Worm (Caenorhabditis elegans) whole organism, young adult: ENCODE measurements around the gene T25B2.4.

Source experiments
- B0019.2 ChIP-seq: fragments of 200-800 bp; sonication (Bioruptor generic); conservative IDR thresholded peaks from 2 replicates; pipeline ENCODE4 v1.3.6; 2022; ENCODE audit warnings: missing genetic modification reagents, missing genetic modification characterization, missing compliant biosample characterization
- B0336.3 ChIP-seq: fragments of 200-800 bp; sonication (Bioruptor generic); IDR thresholded peaks from 2 replicates; pipeline ENCODE4 v1.3.6; 2022; ENCODE audit warnings: missing genetic modification characterization, missing compliant biosample characterization
- D2030.7 ChIP-seq: fragments of 200-800 bp; sonication (Bioruptor generic); IDR thresholded peaks from 2 replicates; pipeline ENCODE4 v1.3.6; 2022; ENCODE audit warnings: missing genetic modification reagents, missing genetic modification characterization, missing compliant biosample characterization
- F49E8.2 ChIP-seq: sonication (generic microtip); optimal IDR thresholded peaks from 3 replicates; lab custom pipeline; 2017; ENCODE audit warnings: missing genetic modification characterization, mild to moderate bottlenecking, missing compliant biosample characterization, antibody characterized with exemption, moderate library complexity; ENCODE audit not compliant: insufficient read depth
- F55B11.4 ChIP-seq: sonication (generic microtip); optimal IDR thresholded peaks from 2 replicates; lab custom pipeline; 2016; ENCODE audit warnings: missing compliant biosample characterization, missing genetic modification characterization, borderline replicate concordance; ENCODE audit not compliant: insufficient read depth
- T26A5.8 ChIP-seq: sonication (generic microtip); optimal IDR thresholded peaks from 2 replicates; lab custom pipeline; 2016; ENCODE audit warnings: missing genetic modification characterization, missing compliant biosample characterization
- Y56A3A.18 ChIP-seq: fragments of 200-800 bp; sonication (Bioruptor generic); IDR thresholded peaks from 2 replicates; pipeline ENCODE4 v1.3.6; 2022; ENCODE audit warnings: missing genetic modification reagents, missing genetic modification characterization, missing compliant biosample characterization
- Y79H2A.3 ChIP-seq: fragments of 200-800 bp; sonication (Bioruptor generic); conservative IDR thresholded peaks from 2 replicates; pipeline ENCODE4 v1.3.6; 2022; ENCODE audit warnings: missing genetic modification reagents, missing genetic modification characterization, missing compliant biosample characterization
- Y95B8A.8 ChIP-seq: fragments of 200-800 bp; sonication (Bioruptor generic); IDR thresholded peaks from 2 replicates; pipeline ENCODE4 v1.3.6; 2022; ENCODE audit warnings: missing genetic modification reagents, missing genetic modification characterization, missing compliant biosample characterization
- aptf-3 ChIP-seq: fragments of 200-800 bp; sonication (Bioruptor generic); IDR thresholded peaks from 2 replicates; pipeline ENCODE4 v1.3.6; 2022; ENCODE audit warnings: missing genetic modification characterization, missing compliant biosample characterization
- atf-7 ChIP-seq: sonication (generic microtip); optimal IDR thresholded peaks from 2 replicates; lab custom pipeline; 2017; ENCODE audit warnings: mild to moderate bottlenecking, missing genetic modification characterization, missing compliant biosample characterization
- athp-1 ChIP-seq: sonication (generic microtip); optimal IDR thresholded peaks from 2 replicates; lab custom pipeline; 2017; ENCODE audit warnings: mild to moderate bottlenecking, missing genetic modification characterization, missing compliant biosample characterization
- attf-3 ChIP-seq: fragments of 200-800 bp; sonication (Bioruptor generic); conservative IDR thresholded peaks from 2 replicates; pipeline ENCODE4 v1.3.6; 2022; ENCODE audit warnings: missing genetic modification reagents, missing genetic modification characterization, missing compliant biosample characterization
- ccch-3 ChIP-seq: fragments of 200-800 bp; sonication (Bioruptor generic); optimal IDR thresholded peaks from 2 replicates; lab custom pipeline; 2018; ENCODE audit warnings: mild to moderate bottlenecking, missing genetic modification characterization, missing compliant biosample characterization
- cebp-2 ChIP-seq: fragments of 200-800 bp; sonication (Bioruptor generic); IDR thresholded peaks from 2 replicates; pipeline ENCODE4 v1.3.6; 2022; ENCODE audit warnings: missing genetic modification characterization, missing compliant biosample characterization
- ceh-79 ChIP-seq: sonication (generic microtip); optimal IDR thresholded peaks from 2 replicates; lab custom pipeline; 2017; ENCODE audit warnings: mild to moderate bottlenecking, missing genetic modification characterization, missing compliant biosample characterization
- die-1 ChIP-seq: sonication (generic microtip); optimal IDR thresholded peaks from 2 replicates; lab custom pipeline; 2016; ENCODE audit warnings: missing genotype, mild to moderate bottlenecking, missing genetic modification characterization, missing compliant biosample characterization
- dpff-1 ChIP-seq: sonication (generic microtip); optimal IDR thresholded peaks from 2 replicates; lab custom pipeline; 2017; ENCODE audit warnings: mild to moderate bottlenecking, missing genetic modification characterization, missing compliant biosample characterization
- efl-1 ChIP-seq: fragments of 150-350 bp; optimal IDR thresholded peaks from 2 replicates; lab custom pipeline; 2014; ENCODE audit warnings: missing biosample characterization, missing genetic modification reagents, missing genetic modification characterization
- fkh-3 ChIP-seq: sonication (generic microtip); optimal IDR thresholded peaks from 2 replicates; lab custom pipeline; 2016; ENCODE audit warnings: mild to moderate bottlenecking, missing genetic modification characterization, missing compliant biosample characterization
- gei-17 ChIP-seq: fragments of 200-800 bp; sonication (Bioruptor generic); optimal IDR thresholded peaks from 2 replicates; lab custom pipeline; 2018; ENCODE audit warnings: mild to moderate bottlenecking, missing genetic modification characterization, missing compliant biosample characterization
- him-1 ChIP-seq: sonication (generic microtip); optimal IDR thresholded peaks from 2 replicates; lab custom pipeline; 2016; ENCODE audit warnings: missing genotype, missing genetic modification reagents, missing genetic modification characterization, missing compliant biosample characterization
- hmg-20 ChIP-seq: fragments of 200-800 bp; sonication (Bioruptor generic); IDR thresholded peaks from 2 replicates; pipeline ENCODE4 v1.3.6; 2022; ENCODE audit warnings: missing genetic modification reagents, missing genetic modification characterization, missing compliant biosample characterization
- hrde-1 ChIP-seq: sonication (generic microtip); optimal IDR thresholded peaks from 2 replicates; lab custom pipeline; 2016; ENCODE audit warnings: missing genetic modification characterization, mild to moderate bottlenecking, missing compliant biosample characterization, moderate library complexity, missing genotype, missing genetic modification reagents, borderline replicate concordance
- lag-1 ChIP-seq: fragments of 200-800 bp; sonication (Bioruptor generic); IDR thresholded peaks from 2 replicates; pipeline ENCODE4 v1.3.6; 2022; ENCODE audit warnings: missing genetic modification reagents, missing genetic modification characterization, missing compliant biosample characterization
- lin-26 ChIP-seq: fragments of 200-800 bp; sonication (Bioruptor generic); IDR thresholded peaks from 2 replicates; pipeline ENCODE4 v1.3.6; 2022; ENCODE audit warnings: missing genetic modification reagents, missing genetic modification characterization, missing compliant biosample characterization
- lin-35 ChIP-seq, 3 experiments: fragments of 150-350 bp in 2 of 3; sonication (generic microtip) in 1 of 3; optimal IDR thresholded peaks; 2 replicates each; lab custom pipeline; 2014 to 2018; ENCODE audit warnings: missing biosample characterization in 3 of 3, missing genetic modification characterization in 3 of 3, missing genetic modification reagents in 3 of 3
- lsy-27 ChIP-seq: sonication (generic microtip); optimal IDR thresholded peaks from 2 replicates; lab custom pipeline; 2017; ENCODE audit warnings: missing genetic modification characterization, mild to moderate bottlenecking, missing compliant biosample characterization, antibody characterized with exemption, missing genotype, borderline replicate concordance; ENCODE audit not compliant: insufficient read depth
- madf-10 ChIP-seq: sonication (generic microtip); optimal IDR thresholded peaks from 2 replicates; lab custom pipeline; 2016; ENCODE audit warnings: mild to moderate bottlenecking, missing genetic modification characterization, missing compliant biosample characterization
- mcd-1 ChIP-seq: fragments of 200-800 bp; sonication (Bioruptor generic); IDR thresholded peaks from 2 replicates; pipeline ENCODE4 v1.3.6; 2022; ENCODE audit warnings: missing genetic modification reagents, missing genetic modification characterization, missing compliant biosample characterization
- mel-28 ChIP-seq: sonication (generic microtip); optimal IDR thresholded peaks from 2 replicates; lab custom pipeline; 2016; ENCODE audit warnings: borderline replicate concordance, mild to moderate bottlenecking, missing genetic modification characterization, missing compliant biosample characterization
- mes-4 ChIP-seq: sonication (generic microtip); optimal IDR thresholded peaks from 2 replicates; lab custom pipeline; 2016; ENCODE audit warnings: missing genotype, missing genetic modification characterization, missing compliant biosample characterization
- mxl-1 ChIP-seq: sonication (generic microtip); optimal IDR thresholded peaks from 2 replicates; lab custom pipeline; 2016; ENCODE audit warnings: missing genetic modification characterization, missing compliant biosample characterization
- nfya-1 ChIP-seq: sonication (generic microtip); optimal IDR thresholded peaks from 2 replicates; lab custom pipeline; 2017; ENCODE audit warnings: antibody characterized with exemption, missing compliant biosample characterization, missing genetic modification characterization, borderline replicate concordance; ENCODE audit not compliant: insufficient read depth
- nhr-120 ChIP-seq: fragments of 200-800 bp; sonication (Bioruptor generic); IDR thresholded peaks from 2 replicates; pipeline ENCODE4 v1.3.6; 2022; ENCODE audit warnings: missing genetic modification characterization, missing compliant biosample characterization
- nhr-179 ChIP-seq: sonication (generic microtip); optimal IDR thresholded peaks from 2 replicates; lab custom pipeline; 2016; ENCODE audit warnings: mild to moderate bottlenecking, missing genetic modification characterization, missing compliant biosample characterization
- nhr-90 ChIP-seq: sonication (generic microtip); optimal IDR thresholded peaks from 2 replicates; lab custom pipeline; 2016; ENCODE audit warnings: missing genotype, mild to moderate bottlenecking, missing genetic modification characterization, missing compliant biosample characterization
- pbrm-1 ChIP-seq: fragments of 200-800 bp; sonication (Bioruptor generic); IDR thresholded peaks from 2 replicates; pipeline ENCODE4 v1.3.6; 2022; ENCODE audit warnings: missing genetic modification reagents, missing genetic modification characterization, missing compliant biosample characterization
- pha-4 ChIP-seq: fragments of 150-350 bp; sonication (generic microtip); optimal IDR thresholded peaks from 2 replicates; lab custom pipeline; 2014; ENCODE audit warnings: missing biosample characterization, missing genetic modification reagents, missing genetic modification characterization
- rcor-1 ChIP-seq: fragments of 200-800 bp; sonication (Bioruptor generic); IDR thresholded peaks from 2 replicates; pipeline ENCODE4 v1.3.6; 2022; ENCODE audit warnings: missing genetic modification reagents, missing genetic modification characterization, missing compliant biosample characterization
- sdz-38 ChIP-seq: sonication (generic microtip); optimal IDR thresholded peaks from 2 replicates; lab custom pipeline; 2016; ENCODE audit warnings: missing genotype, missing genetic modification characterization, missing compliant biosample characterization
- snpc-1.3 ChIP-seq: sonication (generic microtip); optimal IDR thresholded peaks from 2 replicates; lab custom pipeline; 2017; ENCODE audit warnings: missing genetic modification characterization, mild to moderate bottlenecking, missing compliant biosample characterization, antibody characterized with exemption, moderate library complexity, missing genotype, missing genetic modification reagents; ENCODE audit not compliant: insufficient read depth
- snpc-4 ChIP-seq, 5 experiments: fragments of 150-350 bp in 1 of 5; sonication (generic microtip) in 4 of 5; optimal IDR thresholded peaks; 2 replicates each; lab custom pipeline; 2014 to 2018; ENCODE audit warnings: missing genetic modification characterization in 5 of 5, missing biosample characterization in 3 of 5, antibody characterized with exemption in 2 of 5, mild to moderate bottlenecking in 2 of 5, missing compliant biosample characterization in 2 of 5, missing genotype in 2 of 5, moderate library complexity in 2 of 5, missing genetic modification reagents in 1 of 5
- sptf-2 ChIP-seq: fragments of 200-800 bp; sonication (Bioruptor generic); optimal IDR thresholded peaks from 2 replicates; lab custom pipeline; 2018; ENCODE audit warnings: mild to moderate bottlenecking, missing genetic modification characterization, missing compliant biosample characterization
- xnd-1 ChIP-seq: sonication (generic microtip); optimal IDR thresholded peaks from 2 replicates; lab custom pipeline; 2016; ENCODE audit warnings: missing genotype, missing genetic modification reagents, missing genetic modification characterization, missing compliant biosample characterization
- ztf-26 ChIP-seq: sonication (generic microtip); optimal IDR thresholded peaks from 2 replicates; lab custom pipeline; 2017; ENCODE audit warnings: missing genetic modification characterization, missing compliant biosample characterization
- ztf-28 ChIP-seq: fragments of 200-800 bp; sonication (Bioruptor generic); IDR thresholded peaks from 2 replicates; pipeline ENCODE4 v1.3.6; 2022; ENCODE audit warnings: missing genetic modification reagents, missing genetic modification characterization, missing compliant biosample characterization
- ztf-6 ChIP-seq: fragments of 200-800 bp; sonication (Bioruptor generic); IDR thresholded peaks from 2 replicates; pipeline ENCODE4 v1.3.6; 2022; ENCODE audit warnings: missing genetic modification reagents, missing genetic modification characterization, missing compliant biosample characterization

The T25B2.4 gene

DNA sequence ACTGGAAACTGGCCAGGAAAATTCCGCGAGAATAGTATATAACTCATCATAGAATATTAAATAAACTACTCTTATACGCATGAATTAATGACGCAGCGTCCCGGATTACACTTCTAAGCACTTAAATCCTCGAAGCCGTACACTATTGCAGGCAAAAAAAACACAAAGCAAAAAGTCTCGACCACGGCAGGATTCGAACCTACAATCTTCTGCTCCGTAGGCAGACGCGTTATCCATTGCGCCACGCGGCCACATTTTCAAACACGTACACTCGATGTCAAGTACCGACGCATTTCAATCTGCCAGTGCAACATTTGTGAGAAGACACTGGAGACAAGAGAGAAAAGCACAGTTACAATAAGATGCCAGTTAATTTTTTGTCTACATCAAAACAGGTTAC, 41.8 kb downstream of the T25B2.4 start (continued):
- TF ChIP-seq F55B11.4 (tag; lab: Kevin White, UChicago) = no peak
- TF ChIP-seq cebp-2 = no peak
- no peak for TF ChIP-seq mel-28 (tag; lab: Kevin White, UChicago)
- TF ChIP-seq athp-1 (tag; lab: Kevin White, UChicago) = peak; percentile 17
- TF ChIP-seq dpff-1 (tag; lab: Kevin White, UChicago) = no peak
- no peak for TF ChIP-seq atf-7 (tag; lab: Kevin White, UChicago)
- TF ChIP-seq fkh-3 = no peak
- peak; percentile 57 for TF ChIP-seq lsy-27
- no peak for TF ChIP-seq lin-35 (GFP tag; optimal IDR thresholded peaks at IDR 0.05; lab: Kevin White, UChicago)
- peak; percentile 32; the same call in 1 of the 2 replicates for TF ChIP-seq hmg-20 (GFP tag; lab: Robert Waterston, UW)
- no peak for TF ChIP-seq Y79H2A.3
- TF ChIP-seq nhr-179 = peak; percentile 15
- no peak for TF ChIP-seq mcd-1
- TF ChIP-seq B0019.2 (GFP tag; lab: Robert Waterston, UW) = 0 out of 2 replicates have a peak, but pooled peaks have one; percentile 54
- peak; percentile 20 for TF ChIP-seq ceh-79 (tag; lab: Kevin White, UChicago)
- no peak for TF ChIP-seq aptf-3
- TF ChIP-seq attf-3 = no peak
- no peak for TF ChIP-seq pha-4 (tag; lab: Kevin White, UChicago)
- TF ChIP-seq sptf-2 (GFP tag; lab: Kevin White, UChicago) = no peak
- TF ChIP-seq efl-1 (GFP tag; lab: Kevin White, UChicago) = no peak
- TF ChIP-seq nfya-1 (tag; lab: Kevin White, UChicago) = no peak
- no peak; the same call in 1 of the 2 replicates for TF ChIP-seq B0336.3 (GFP tag; lab: Robert Waterston, UW)
- TF ChIP-seq ztf-26 (tag; lab: Kevin White, UChicago) = peak; percentile 55
- TF ChIP-seq ztf-6 (GFP tag; lab: Robert Waterston, UW) = no peak
- peak; percentile 57 for TF ChIP-seq madf-10 (tag; lab: Kevin White, UChicago)
- no peak for TF ChIP-seq lag-1 (GFP tag; lab: Robert Waterston, UW)
- TF ChIP-seq pbrm-1 (GFP tag; lab: Robert Waterston, UW) = peak; percentile 85
- TF ChIP-seq mes-4 (tag; lab: Kevin White, UChicago) = peak; percentile 51
- no peak for TF ChIP-seq F49E8.2 (tag; lab: Kevin White, UChicago)
- TF ChIP-seq nhr-90 = peak; percentile 85
- TF ChIP-seq ccch-3 (GFP tag; lab: Kevin White, UChicago) = no peak
- no peak for TF ChIP-seq Y95B8A.8 (GFP tag; lab: Robert Waterston, UW)
- TF ChIP-seq xnd-1 = no peak
- TF ChIP-seq mxl-1 = peak; percentile 43
- TF ChIP-seq hrde-1 (tag; lab: Kevin White, UChicago) = peak; percentile 5
- TF ChIP-seq rcor-1 (GFP tag; lab: Robert Waterston, UW) = no peak
- TF ChIP-seq him-1 (tag; lab: Kevin White, UChicago) = peak; percentile 88
- TF ChIP-seq snpc-4 (GFP tag; optimal IDR thresholded peaks at IDR 0.05; lab: Kevin White, UChicago) = peak; percentile 62
- no peak for TF ChIP-seq snpc-4 (tag; optimal IDR thresholded peaks at IDR 0.05; lab: Kevin White, UChicago)
- peak; percentile 85; the same call in 1 of the 2 replicates for TF ChIP-seq ztf-28 (GFP tag; lab: Robert Waterston, UW)
- peak; percentile 35; the same call in 1 of the 2 replicates for TF ChIP-seq D2030.7
- TF ChIP-seq gei-17 (GFP tag; lab: Kevin White, UChicago) = peak; percentile 1
- no peak for TF ChIP-seq T26A5.8
- peak; percentile 78 for TF ChIP-seq die-1 (tag; lab: Kevin White, UChicago)
- TF ChIP-seq sdz-38 (tag; lab: Kevin White, UChicago) = no peak
- TF ChIP-seq snpc-1.3 (tag; lab: Kevin White, UChicago) = no peak
- no peak for TF ChIP-seq nhr-120 (GFP tag; lab: Robert Waterston, UW)
- TF ChIP-seq Y56A3A.18 = peak; percentile 68; the same call in 1 of the 2 replicates
- TF ChIP-seq lin-26 = peak; percentile 89
